Worm (Caenorhabditis elegans): ENCODE measurements around the gene C55C3.73.
A peak's percentile ranks its signal among the peaks of the same experiment; 100 is the strongest.

The C55C3.73 gene

DNA sequence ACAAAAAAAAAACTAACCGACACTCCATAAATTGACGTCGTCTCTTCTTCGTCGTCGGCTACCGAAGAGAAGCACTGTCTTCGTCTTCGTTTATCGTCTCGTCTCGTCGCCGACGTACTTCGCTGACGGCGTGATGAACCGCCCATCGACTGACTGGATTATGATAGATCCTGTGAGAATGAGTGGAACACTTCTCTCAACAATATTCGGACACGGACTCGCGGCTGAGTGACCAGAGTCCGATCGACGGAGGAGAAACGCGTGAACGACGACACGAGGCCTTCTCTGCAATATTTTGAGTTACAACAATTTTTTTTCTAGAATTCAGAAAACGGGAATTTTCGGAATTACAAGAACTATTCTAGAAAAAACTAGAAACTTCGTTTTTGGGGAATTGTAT, 43.0 kb downstream of the C55C3.73 start, which contains the start of gene skn-1:
Gene skn-1, minus strand, starts transcription at position 146 of the 400 bp plus-strand sequence.
- no peak for TF ChIP-seq nhr-11 (tag; optimal IDR thresholded peaks at IDR 0.05)
- no peak for TF ChIP-seq lsy-2 (tag; optimal IDR thresholded peaks at IDR 0.05)
- TF ChIP-seq skn-1 (tag; optimal IDR thresholded peaks at IDR 0.05): no peak
- TF ChIP-seq R02D3.7 (tag; optimal IDR thresholded peaks at IDR 0.05): no peak
- no peak for TF ChIP-seq Y55F3AM.14 (GFP tag; optimal IDR thresholded peaks at IDR 0.05)
- no peak for TF ChIP-seq nhr-23 (tag; optimal IDR thresholded peaks at IDR 0.05)
- no peak for TF ChIP-seq nhr-6 (tag; optimal IDR thresholded peaks at IDR 0.05)
- TF ChIP-seq ztf-1 (GFP tag; conservative IDR thresholded peaks at IDR 0.05): no peak
- no peak for TF ChIP-seq lin-11 (tag; optimal IDR thresholded peaks at IDR 0.05)
- TF ChIP-seq nhr-129 (tag; optimal IDR thresholded peaks at IDR 0.05): no peak
- no peak for TF ChIP-seq mbf-1 (tag; optimal IDR thresholded peaks at IDR 0.05)
- TF ChIP-seq nhr-12 (tag; optimal IDR thresholded peaks at IDR 0.05): no peak
- TF ChIP-seq blmp-1 (tag; optimal IDR thresholded peaks at IDR 0.05; ENCODE audit: insufficient read depth): no peak
- no peak for TF ChIP-seq gmeb-1 (tag; optimal IDR thresholded peaks at IDR 0.05)
- TF ChIP-seq mab-5 (tag; optimal IDR thresholded peaks at IDR 0.05): no peak
- no peak for TF ChIP-seq ama-1 (optimal IDR thresholded peaks at IDR 0.05)
- no peak for TF ChIP-seq egl-27 (tag; optimal IDR thresholded peaks at IDR 0.05)
- no peak for TF ChIP-seq nhr-237 (tag; optimal IDR thresholded peaks at IDR 0.05)
- no peak for TF ChIP-seq lin-13 (GFP tag; optimal IDR thresholded peaks at IDR 0.05)

DNA sequence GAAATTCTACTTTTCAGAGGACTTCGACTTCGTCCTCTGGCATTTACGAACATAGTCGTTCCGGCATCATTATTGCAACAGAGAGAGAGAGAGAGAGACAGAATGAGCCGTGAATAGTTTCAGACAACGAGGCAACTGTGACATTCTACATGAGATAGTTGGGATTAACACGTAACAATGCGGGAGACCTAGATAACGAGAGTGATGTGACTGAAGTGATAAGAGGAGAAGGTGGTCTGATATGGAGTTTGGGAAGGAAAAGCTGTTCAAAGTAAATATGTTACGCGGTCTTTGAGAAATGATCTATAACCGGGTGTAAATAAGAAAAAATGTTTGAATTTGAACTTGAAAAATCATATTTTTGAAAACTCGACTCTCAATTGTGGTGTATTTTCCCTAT, 43.8 kb downstream of the C55C3.73 start:
- TF ChIP-seq crh-2 (tag; optimal IDR thresholded peaks at IDR 0.05) (peak; percentile 64), lin-39 (tag; optimal IDR thresholded peaks at IDR 0.05) (no peak), ceh-16 (tag; optimal IDR thresholded peaks at IDR 0.05) (no peak), sem-4 (tag; optimal IDR thresholded peaks at IDR 0.05) (no peak), mbf-1 (tag; optimal IDR thresholded peaks at IDR 0.05) (no peak), zag-1 (tag; optimal IDR thresholded peaks at IDR 0.05) (no peak), snpc-4 (tag; optimal IDR thresholded peaks at IDR 0.05) (no peak), peb-1 (tag; optimal IDR thresholded peaks at IDR 0.05) (no peak), aly-2 (tag; optimal IDR thresholded peaks at IDR 0.05) (no peak), sma-9 (GFP tag; optimal IDR thresholded peaks at IDR 0.05) (peak; percentile 86), sma-9 (tag; optimal IDR thresholded peaks at IDR 0.05) (no peak), F13H6.1 (tag; optimal IDR thresholded peaks at IDR 0.05) (peak; percentile 34), ztf-11 (tag; optimal IDR thresholded peaks at IDR 0.05) (no peak), ama-1 (optimal IDR thresholded peaks at IDR 0.05) (no peak), unc-62 (GFP tag; optimal IDR thresholded peaks at IDR 0.05) (no peak), nhr-12 (tag; optimal IDR thresholded peaks at IDR 0.05) (no peak), egl-27 (tag; optimal IDR thresholded peaks at IDR 0.05) (no peak), ztf-4 (tag; optimal IDR thresholded peaks at IDR 0.05) (no peak), nhr-237 (tag; optimal IDR thresholded peaks at IDR 0.05) (no peak), nhr-25 (tag; optimal IDR thresholded peaks at IDR 0.05) (no peak), nhr-23 (tag; optimal IDR thresholded peaks at IDR 0.05) (no peak), skn-1 (tag; optimal IDR thresholded peaks at IDR 0.05) (peak; percentile 97), fos-1 (tag; optimal IDR thresholded peaks at IDR 0.05) (peak; percentile 81), nhr-21 (tag; optimal IDR thresholded peaks at IDR 0.05) (no peak), elt-1 (tag; optimal IDR thresholded peaks at IDR 0.05) (no peak), ceh-82 (tag; optimal IDR thresholded peaks at IDR 0.05) (no peak), ztf-1 (GFP tag; conservative IDR thresholded peaks at IDR 0.05) (no peak), lin-11 (tag; optimal IDR thresholded peaks at IDR 0.05) (no peak), nhr-77 (tag; optimal IDR thresholded peaks at IDR 0.05) (no peak), Y55F3AM.14 (GFP tag; optimal IDR thresholded peaks at IDR 0.05) (no peak), mab-5 (tag; optimal IDR thresholded peaks at IDR 0.05) (no peak), unc-39 (tag; optimal IDR thresholded peaks at IDR 0.05) (no peak), lsy-2 (tag; optimal IDR thresholded peaks at IDR 0.05) (no peak), gmeb-1 (tag; optimal IDR thresholded peaks at IDR 0.05) (peak; percentile 6), dmd-4 (tag; optimal IDR thresholded peaks at IDR 0.05) (no peak), C34F6.9 (tag; optimal IDR thresholded peaks at IDR 0.05) (no peak), unc-55 (GFP tag; optimal IDR thresholded peaks at IDR 0.05) (no peak), nhr-6 (tag; optimal IDR thresholded peaks at IDR 0.05) (no peak), alr-1 (tag; optimal IDR thresholded peaks at IDR 0.05) (no peak), blmp-1 (tag; optimal IDR thresholded peaks at IDR 0.05; ENCODE audit: insufficient read depth) (no peak), nhr-11 (tag; optimal IDR thresholded peaks at IDR 0.05) (no peak), lin-13 (GFP tag; optimal IDR thresholded peaks at IDR 0.05) (no peak), nhr-10 (tag; optimal IDR thresholded peaks at IDR 0.05) (no peak), R02D3.7 (tag; optimal IDR thresholded peaks at IDR 0.05) (no peak), mdl-1 (tag; optimal IDR thresholded peaks at IDR 0.05) (no peak), ZK546.5 (tag; optimal IDR thresholded peaks at IDR 0.05) (no peak), elt-3 (tag; optimal IDR thresholded peaks at IDR 0.05) (no peak), sma-3 (GFP tag; optimal IDR thresholded peaks at IDR 0.05) (peak; percentile 18), nhr-129 (tag; optimal IDR thresholded peaks at IDR 0.05) (peak; percentile 22)

Data from whole organism, L2 larva.